Fruit fly (Drosophila melanogaster) whole organism, embryonic: Measurements from ENCODE around the gene CG8034.

Source experiments
- CG1603 ChIP-seq: fragments of 200-800 bp; sonication (Bioruptor generic); optimal IDR thresholded peaks from 2 replicates; lab custom pipeline; 2019; ENCODE audit warnings: missing biosample characterization, mild to moderate bottlenecking, missing genetic modification characterization, moderate library complexity
- CG9437 ChIP-seq: fragments of 200-800 bp; sonication (Bioruptor generic); optimal IDR thresholded peaks from 2 replicates; lab custom pipeline; 2018; ENCODE audit warnings: missing biosample characterization, mild to moderate bottlenecking, missing genetic modification characterization
- CkIIα-i1 ChIP-seq: fragments of 200-800 bp; sonication (Bioruptor generic); IDR thresholded peaks from 2 replicates; pipeline ENCODE4 v1.3.6; 2022; ENCODE audit warnings: missing biosample characterization, missing genetic modification characterization
- H15 ChIP-seq: fragments of 200-800 bp; sonication (Bioruptor generic); IDR thresholded peaks from 3 replicates; pipeline ENCODE4 v1.3.6; 2022; ENCODE audit warnings: missing biosample characterization, missing genetic modification characterization
- HLH54F ChIP-seq: fragments of 200-800 bp; sonication (Bioruptor generic); optimal IDR thresholded peaks from 3 replicates; lab custom pipeline; 2016; ENCODE audit warnings: missing biosample characterization, missing genetic modification characterization
- Mad ChIP-seq: fragments of 200-800 bp; sonication (Bioruptor generic); optimal IDR thresholded peaks from 2 replicates; lab custom pipeline; 2016; ENCODE audit warnings: missing biosample characterization, missing genetic modification characterization
- Mrtf ChIP-seq: fragments of 200-800 bp; sonication (Bioruptor generic); IDR thresholded peaks from 3 replicates; pipeline ENCODE4 v1.3.6; 2022; ENCODE audit warnings: missing biosample characterization, missing genetic modification characterization
- PHDP ChIP-seq: fragments of 200-800 bp; sonication (Bioruptor generic); optimal IDR thresholded peaks from 3 replicates; lab custom pipeline; 2018; ENCODE audit warnings: missing biosample characterization, mild to moderate bottlenecking, missing genetic modification characterization, moderate library complexity
- ato ChIP-seq: fragments of 200-800 bp; sonication (Bioruptor generic); IDR thresholded peaks from 2 replicates; pipeline ENCODE4 v1.3.6; 2022; ENCODE audit warnings: missing biosample characterization, missing genetic modification characterization; ENCODE audit not compliant: partially characterized antibody
- bab2 ChIP-seq: fragments of 200-800 bp; sonication (Bioruptor generic); optimal IDR thresholded peaks from 2 replicates; lab custom pipeline; 2016; ENCODE audit warnings: missing biosample characterization, missing genetic modification characterization
- mam ChIP-seq: fragments of 200-800 bp; sonication (Bioruptor generic); optimal IDR thresholded peaks from 3 replicates; lab custom pipeline; 2016; ENCODE audit warnings: missing biosample characterization, missing genetic modification characterization
- onecut ChIP-seq: fragments of 200-800 bp; sonication (Bioruptor generic); IDR thresholded peaks from 2 replicates; pipeline ENCODE4 v1.3.6; 2022; ENCODE audit warnings: missing biosample characterization, missing genetic modification characterization
- sisA ChIP-seq: fragments of 200-800 bp; sonication (Bioruptor generic); IDR thresholded peaks from 2 replicates; pipeline ENCODE4 v1.3.6; 2022; ENCODE audit warnings: missing biosample characterization, missing genetic modification characterization
- zen2 ChIP-seq: fragments of 200-800 bp; sonication (Bioruptor generic); IDR thresholded peaks from 3 replicates; pipeline ENCODE4 v1.3.6; 2022; ENCODE audit warnings: missing biosample characterization, missing genetic modification characterization; ENCODE audit not compliant: partially characterized antibody

- no peak for TF ChIP-seq HLH54F (GFP tag; lab: Kevin White, UChicago)
- no peak for TF ChIP-seq CG9437
- no peak for TF ChIP-seq mam (GFP tag; lab: Kevin White, UChicago)
- no peak for TF ChIP-seq ato
- TF ChIP-seq sisA (GFP tag; lab: Robert Waterston, UW) = 0 out of 2 replicates have a peak, but pooled peaks have one; percentile 6
- no peak for TF ChIP-seq Mad (GFP tag; lab: Kevin White, UChicago)
- no peak for TF ChIP-seq PHDP
- no peak for TF ChIP-seq Mrtf (GFP tag; lab: Robert Waterston, UW)
- no peak for TF ChIP-seq CG1603 (tag; lab: Kevin White, UChicago)
- no peak for TF ChIP-seq onecut
- TF ChIP-seq zen2 (GFP tag; lab: Robert Waterston, UW) = no peak
- TF ChIP-seq CkIIα-i1 = no peak
- TF ChIP-seq H15 (GFP tag; lab: Robert Waterston, UW) = no peak
- no peak for TF ChIP-seq bab2 (GFP tag; lab: Kevin White, UChicago)
Observed at dm6 chrX:19240230-19240839, 57.6 kb downstream of the CG8034 start.
